Fruit fly (Drosophila melanogaster) whole organism, prepupa: Measurements from ENCODE around the gene CG42507.
A peak's percentile ranks its signal among the peaks of the same experiment; 100 is the strongest.

Experiments
- CG10631 ChIP-seq: fragments of 200-800 bp; sonication (Bioruptor generic); optimal IDR thresholded peaks from 2 replicates; lab custom pipeline; 2016; ENCODE audit warnings: missing biosample characterization, missing genetic modification characterization
- CG11902 ChIP-seq: fragments of 200-800 bp; sonication (Bioruptor generic); optimal IDR thresholded peaks from 3 replicates; lab custom pipeline; 2016; ENCODE audit warnings: missing biosample characterization, missing genetic modification characterization
- CG6854 ChIP-seq: fragments of 200-800 bp; sonication (Bioruptor generic); optimal IDR thresholded peaks from 2 replicates; lab custom pipeline; 2017; ENCODE audit warnings: missing biosample characterization, mild to moderate bottlenecking, missing genetic modification characterization
- Gug ChIP-seq: fragments of 200-800 bp; sonication (Bioruptor generic); IDR thresholded peaks from 2 replicates; pipeline ENCODE4 v1.3.6; 2022; ENCODE audit warnings: missing biosample characterization, missing genetic modification characterization
- Hr38 ChIP-seq: sonication (Bioruptor generic); optimal IDR thresholded peaks from 2 replicates; lab custom pipeline; 2016; ENCODE audit warnings: missing biosample characterization, missing genetic modification characterization
- Lpt ChIP-seq: fragments of 200-800 bp; sonication (Bioruptor generic); optimal IDR thresholded peaks from 3 replicates; lab custom pipeline; 2016; ENCODE audit warnings: missing biosample characterization, missing genetic modification characterization
- Sox15 ChIP-seq: fragments of 200-800 bp; sonication (Bioruptor generic); optimal IDR thresholded peaks from 3 replicates; lab custom pipeline; 2016; ENCODE audit warnings: missing biosample characterization, missing genetic modification characterization
- topi ChIP-seq: fragments of 200-800 bp; sonication (Bioruptor generic); optimal IDR thresholded peaks from 3 replicates; lab custom pipeline; 2016; ENCODE audit warnings: missing biosample characterization, missing genetic modification characterization

dm6 chr3L:14759984-14760626 is 2.3 kb upstream of the CG42507 start:
- TF ChIP-seq Hr38 (GFP tag; lab: Kevin White, UChicago) (no peak), Lpt (GFP tag; lab: Kevin White, UChicago) (no peak), CG6854 (GFP tag; lab: Kevin White, UChicago) (no peak), Sox15 (no peak), CG11902 (no peak), Gug (GFP tag; lab: Robert Waterston, UW) (peak; percentile 45; the same call in 1 of the 2 replicates), topi (GFP tag; lab: Kevin White, UChicago) (peak; percentile 49), CG10631 (peak; percentile 20)
